Worm (Caenorhabditis elegans): ENCODE results near the gene far-6.

DNA sequence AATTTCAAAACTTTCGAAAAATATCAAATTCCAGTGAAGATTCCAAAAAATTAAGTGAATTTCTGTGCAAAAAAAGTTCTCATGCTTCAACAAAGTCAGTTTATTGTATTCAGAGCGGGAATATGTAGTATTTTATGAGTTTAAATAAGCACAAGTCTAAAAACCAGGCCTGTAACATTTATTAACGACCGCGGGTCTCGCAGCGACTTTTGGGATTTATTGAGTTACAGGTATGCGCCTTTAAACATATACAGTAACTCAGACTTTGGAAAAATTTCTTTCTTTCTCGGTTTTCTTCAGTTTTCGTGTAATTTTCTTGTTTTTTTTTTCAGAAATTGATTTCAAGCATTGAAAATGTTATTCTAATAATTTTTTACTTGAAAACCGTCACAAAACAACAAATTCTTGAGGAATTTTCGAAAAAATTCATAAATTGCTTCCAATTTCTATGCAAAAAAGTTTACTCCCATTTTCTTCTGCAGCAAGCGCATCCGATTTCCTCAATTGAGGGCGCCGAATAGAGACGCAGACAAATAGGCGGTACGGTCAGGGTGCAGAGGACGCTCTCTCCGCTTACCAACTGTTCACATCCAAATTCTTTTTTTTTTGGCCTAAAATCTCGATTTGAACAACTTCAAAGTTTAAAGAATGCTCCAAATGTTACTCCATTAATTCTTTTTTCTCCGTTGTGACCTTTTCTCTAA lies 16.7 kb upstream of the far-6 start:
- TF ChIP-seq him-1 (tag; optimal IDR thresholded peaks at IDR 0.05) = no peak
- no peak for TF ChIP-seq W03F9.2 (tag; optimal IDR thresholded peaks at IDR 0.05)

Measured in whole organism, L4/young adult.